Fruit fly (Drosophila melanogaster) whole organism, wandering third instar larva: ENCODE data around the gene Tig.

Experiments used
- HLH106 ChIP-seq: fragments of 200-800 bp; optimal IDR thresholded peaks from 3 replicates; lab custom pipeline; 2019; ENCODE audit warnings: missing biosample characterization, mild to moderate bottlenecking, missing genetic modification characterization, moderate library complexity
- Jra ChIP-seq: sonication (Bioruptor generic); optimal IDR thresholded peaks from 2 replicates; lab custom pipeline; 2016; ENCODE audit warnings: missing biosample characterization, missing genetic modification characterization
- Mio ChIP-seq: sonication (Bioruptor generic); optimal IDR thresholded peaks from 2 replicates; lab custom pipeline; 2016; ENCODE audit warnings: missing biosample characterization, missing genetic modification characterization
- N ChIP-seq: fragments of >200 bp; optimal IDR thresholded peaks from 2 replicates; lab custom pipeline; 2018; ENCODE audit warnings: missing biosample characterization, missing external identifiers, missing genetic modification characterization
- OdsH ChIP-seq: fragments of 200-800 bp; sonication (Bioruptor generic); optimal IDR thresholded peaks from 2 replicates; lab custom pipeline; 2016; ENCODE audit warnings: missing biosample characterization, mild to moderate bottlenecking, missing genetic modification characterization
- Rel ChIP-seq, 2 experiments: fragments of 200-800 bp; sonication (Bioruptor generic) in 1 of 2; optimal IDR thresholded peaks; 2 replicates in 1 of 2; 3 replicates in 1 of 2; lab custom pipeline; 2016 to 2019; ENCODE audit warnings: mild to moderate bottlenecking in 2 of 2, missing biosample characterization in 2 of 2, missing genetic modification characterization in 2 of 2, moderate library complexity in 1 of 2
- brk ChIP-seq: fragments of 200-800 bp; sonication (Bioruptor generic); optimal IDR thresholded peaks from 2 replicates; lab custom pipeline; 2016; ENCODE audit warnings: missing biosample characterization, mild to moderate bottlenecking, missing genetic modification characterization
- fru ChIP-seq: fragments of 200-800 bp; sonication (Bioruptor generic); optimal IDR thresholded peaks from 3 replicates; lab custom pipeline; 2016; ENCODE audit warnings: missing biosample characterization, mild to moderate bottlenecking, missing genetic modification characterization
- h ChIP-seq: fragments of 200-800 bp; sonication (Bioruptor generic); optimal IDR thresholded peaks from 3 replicates; lab custom pipeline; 2016; ENCODE audit warnings: missing biosample characterization, mild to moderate bottlenecking, missing genetic modification characterization
- pan ChIP-seq: fragments of >200 bp; optimal IDR thresholded peaks from 2 replicates; lab custom pipeline; 2017
- psq ChIP-seq: fragments of 200-800 bp; sonication (Bioruptor generic); optimal IDR thresholded peaks from 3 replicates; lab custom pipeline; 2017; ENCODE audit warnings: missing biosample characterization, mild to moderate bottlenecking, missing genetic modification characterization, moderate library complexity
- usp ChIP-seq: fragments of >200 bp; optimal IDR thresholded peaks from 2 replicates; lab custom pipeline; 2017; ENCODE audit warnings: missing biosample characterization, missing genetic modification characterization
- woc ChIP-seq: sonication (Bioruptor generic); optimal IDR thresholded peaks from 2 replicates; lab custom pipeline; 2016; ENCODE audit warnings: missing biosample characterization, mild to moderate bottlenecking, missing genetic modification characterization

- TF ChIP-seq N (GFP tag; lab: Kevin White, UChicago) (no peak), OdsH (GFP tag; lab: Kevin White, UChicago) (no peak), pan (lab: Kevin White, UChicago) (no peak), Mio (no peak), brk (GFP tag; lab: Kevin White, UChicago) (no peak), Jra (GFP tag; lab: Kevin White, UChicago) (no peak), psq (GFP tag; lab: Kevin White, UChicago) (no peak), usp (no peak), Rel (GFP tag; optimal IDR thresholded peaks at IDR 0.05; lab: Kevin White, UChicago) (no peak), Rel (tag; optimal IDR thresholded peaks at IDR 0.05; lab: Kevin White, UChicago) (no peak), HLH106 (tag; lab: Kevin White, UChicago) (no peak), fru (GFP tag; lab: Kevin White, UChicago) (no peak), woc (GFP tag; lab: Kevin White, UChicago) (no peak), h (GFP tag; lab: Kevin White, UChicago) (no peak)
Observed at dm6 chr2L:6462259-6462658, 39.1 kb upstream of the Tig start.
